Fruit fly (Drosophila melanogaster): Measurements from ENCODE around the gene CG14711.

The CG14711 gene

dm6 chr3R:11663441-11663840 is 40.3 kb downstream of the CG14711 start:
- no peak for TF ChIP-seq psq (optimal IDR thresholded peaks at IDR 0.05)

- TF ChIP-seq CG8478 (optimal IDR thresholded peaks at IDR 0.05) = no peak
- TF ChIP-seq psq (optimal IDR thresholded peaks at IDR 0.05) = no peak
- no peak for TF ChIP-seq pan (optimal IDR thresholded peaks at IDR 0.05)
- no peak for TF ChIP-seq EcR (GFP tag; optimal IDR thresholded peaks at IDR 0.05)
- no peak for TF ChIP-seq Dll (optimal IDR thresholded peaks at IDR 0.05)
- no peak for TF ChIP-seq usp (GFP tag; optimal IDR thresholded peaks at IDR 0.05)
These were observed 42.4 kb downstream of the CG14711 start for dm6 chr3R:11665508-11665907.

DNA sequence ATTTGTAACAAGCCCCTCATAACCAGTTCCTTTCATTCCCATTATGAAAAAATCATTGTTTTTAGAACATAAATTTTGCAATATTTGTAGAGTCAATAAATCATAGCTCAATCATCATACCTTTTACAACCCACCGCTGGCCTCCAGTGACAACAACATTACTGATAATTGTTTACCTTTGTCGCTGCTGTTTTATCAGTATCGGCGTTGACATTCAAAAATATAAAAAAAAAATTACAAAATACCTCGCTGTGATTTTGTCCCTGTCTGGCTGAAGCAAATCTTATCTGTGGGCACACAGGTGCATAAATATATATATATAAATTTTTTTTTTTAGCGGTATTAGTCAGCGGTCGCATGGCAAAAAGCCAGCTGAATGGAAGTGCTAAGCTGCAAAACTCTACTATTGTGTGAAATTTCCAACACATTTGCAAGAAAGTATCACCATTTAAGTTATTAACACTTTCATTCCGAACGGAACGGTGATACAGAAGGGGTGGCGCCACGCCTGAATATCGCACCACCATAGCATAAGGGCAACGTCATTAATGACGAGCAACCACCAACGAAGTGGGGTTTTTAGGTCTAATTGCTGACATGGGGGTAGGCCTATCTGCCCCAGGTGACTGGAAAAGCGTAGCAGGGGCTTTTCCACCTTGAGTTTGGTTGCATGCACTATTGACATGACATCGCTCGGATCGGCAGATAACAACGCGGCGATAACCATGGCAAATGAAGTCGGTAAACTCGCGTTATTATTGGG is 43.0 kb downstream of the CG14711 start:
- TF ChIP-seq psq (optimal IDR thresholded peaks at IDR 0.05) (no peak), usp (GFP tag; optimal IDR thresholded peaks at IDR 0.05) (no peak), Dll (optimal IDR thresholded peaks at IDR 0.05) (no peak), EcR (GFP tag; optimal IDR thresholded peaks at IDR 0.05) (no peak), pan (optimal IDR thresholded peaks at IDR 0.05) (no peak), CG8478 (optimal IDR thresholded peaks at IDR 0.05) (no peak)

- no peak for TF ChIP-seq usp (GFP tag; optimal IDR thresholded peaks at IDR 0.05)
- TF ChIP-seq psq (optimal IDR thresholded peaks at IDR 0.05) = no peak
- no peak for TF ChIP-seq Dll (optimal IDR thresholded peaks at IDR 0.05)
- TF ChIP-seq pan (optimal IDR thresholded peaks at IDR 0.05) = no peak
- TF ChIP-seq CG8478 (optimal IDR thresholded peaks at IDR 0.05) = no peak
- TF ChIP-seq EcR (GFP tag; optimal IDR thresholded peaks at IDR 0.05) = no peak
These were observed 46.1 kb downstream of the CG14711 start for dm6 chr3R:11669017-11669953.

- TF ChIP-seq pan (optimal IDR thresholded peaks at IDR 0.05) = no peak
- no peak for TF ChIP-seq psq (optimal IDR thresholded peaks at IDR 0.05)
- TF ChIP-seq CG8478 (optimal IDR thresholded peaks at IDR 0.05) = no peak
- no peak for TF ChIP-seq usp (GFP tag; optimal IDR thresholded peaks at IDR 0.05)
- no peak for TF ChIP-seq Dll (optimal IDR thresholded peaks at IDR 0.05)
- TF ChIP-seq EcR (GFP tag; optimal IDR thresholded peaks at IDR 0.05) = no peak
These were observed 46.8 kb downstream of the CG14711 start for dm6 chr3R:11669954-11670347.

DNA sequence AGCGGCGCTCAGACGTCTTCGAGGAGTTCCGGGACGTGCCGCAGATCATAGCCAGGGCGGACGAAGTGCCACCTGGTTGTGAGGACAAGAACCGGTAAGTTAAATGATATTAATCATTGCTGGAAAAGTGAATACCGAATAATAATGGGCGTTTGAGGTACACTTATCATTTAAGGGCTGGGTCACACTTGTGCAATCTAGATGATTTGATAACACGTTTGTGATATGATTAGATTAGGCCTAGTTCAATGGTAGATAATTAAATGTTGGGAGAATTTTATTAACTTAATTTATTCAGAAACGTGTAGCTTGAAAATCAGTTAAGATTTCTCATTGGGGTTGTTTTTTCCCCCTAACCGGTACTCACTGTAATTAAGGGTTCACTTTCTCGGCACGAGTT is 47.7 kb downstream of the CG14711 start:
- TF ChIP-seq EcR (GFP tag; optimal IDR thresholded peaks at IDR 0.05) (no peak), psq (optimal IDR thresholded peaks at IDR 0.05) (no peak), Dll (optimal IDR thresholded peaks at IDR 0.05) (no peak), usp (GFP tag; optimal IDR thresholded peaks at IDR 0.05) (no peak), CG8478 (optimal IDR thresholded peaks at IDR 0.05) (no peak), pan (optimal IDR thresholded peaks at IDR 0.05) (no peak)

DNA sequence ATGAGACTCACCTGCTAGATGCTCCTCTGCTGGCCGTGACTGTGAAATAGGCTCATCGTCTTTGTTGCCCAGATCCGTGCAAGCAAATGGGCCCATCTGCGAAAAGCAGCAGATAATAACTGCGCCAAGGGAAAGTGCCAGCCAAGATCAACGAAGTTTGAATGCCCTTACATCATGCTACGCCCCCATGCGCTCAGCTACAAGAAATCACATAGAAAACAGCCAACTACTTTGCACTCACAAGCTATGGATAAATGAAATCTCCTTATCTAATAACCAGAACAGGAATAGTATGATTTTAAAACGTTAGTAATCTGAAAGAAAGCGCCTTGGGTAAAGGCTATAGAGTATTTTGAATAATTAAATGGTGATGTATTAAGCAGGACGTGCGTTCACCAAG is 48.6 kb downstream of the CG14711 start:
- TF ChIP-seq EcR (GFP tag; optimal IDR thresholded peaks at IDR 0.05) = no peak
- no peak for TF ChIP-seq pan (optimal IDR thresholded peaks at IDR 0.05)
- no peak for TF ChIP-seq CG8478 (optimal IDR thresholded peaks at IDR 0.05)
- no peak for TF ChIP-seq usp (GFP tag; optimal IDR thresholded peaks at IDR 0.05)
- no peak for TF ChIP-seq psq (optimal IDR thresholded peaks at IDR 0.05)
- no peak for TF ChIP-seq Dll (optimal IDR thresholded peaks at IDR 0.05)

dm6 chr3R:11673955-11674663 is 51.0 kb downstream of the CG14711 start, which contains the start of gene CG14715:
Gene CG14715 (plus strand): TSS chr3R:11674221.
- TF ChIP-seq usp (GFP tag; optimal IDR thresholded peaks at IDR 0.05) (no peak), pan (optimal IDR thresholded peaks at IDR 0.05) (no peak), psq (optimal IDR thresholded peaks at IDR 0.05) (no peak), EcR (GFP tag; optimal IDR thresholded peaks at IDR 0.05) (no peak), CG8478 (optimal IDR thresholded peaks at IDR 0.05) (no peak), Dll (optimal IDR thresholded peaks at IDR 0.05) (no peak)

Measured in whole organism.